Fruit fly (Drosophila melanogaster): ENCODE results near the gene CG13813.
A peak's percentile ranks its signal among the peaks of the same experiment; 100 is the strongest.

CG13813 gene

DNA sequence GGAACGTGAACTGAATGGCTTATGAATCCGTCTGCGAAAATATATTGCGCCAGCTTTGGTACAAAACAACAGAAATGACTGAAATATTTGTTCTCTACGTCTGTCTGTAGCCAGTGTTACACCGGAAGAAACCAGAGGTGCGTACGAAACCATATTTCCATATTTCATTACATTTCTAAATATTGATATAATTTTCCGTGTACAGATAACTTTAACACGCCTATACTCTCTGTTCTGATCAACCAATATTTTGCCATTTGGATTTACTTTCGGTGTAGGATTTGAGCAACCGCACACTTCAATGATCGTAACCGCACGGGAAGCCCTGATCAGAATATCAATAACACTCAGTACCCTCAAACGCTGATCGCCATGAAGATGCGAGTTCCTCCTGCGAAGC is 36.7 kb upstream of the CG13813 start (continued):
- TF ChIP-seq CG13775 (GFP tag; optimal IDR thresholded peaks at IDR 0.05) (no peak), Aef1 (GFP tag; IDR thresholded peaks at IDR 0.05) (peak; percentile 14; the same call in 1 of the 3 replicates), Atf3 (GFP tag; optimal IDR thresholded peaks at IDR 0.05) (no peak), Med (GFP tag) (peak; percentile 90), CG11093 (GFP tag; IDR thresholded peaks at IDR 0.05) (no peak), Vsx1 (GFP tag; optimal IDR thresholded peaks at IDR 0.05) (peak; percentile 10), wdn (GFP tag; IDR thresholded peaks at IDR 0.05) (no peak)

DNA sequence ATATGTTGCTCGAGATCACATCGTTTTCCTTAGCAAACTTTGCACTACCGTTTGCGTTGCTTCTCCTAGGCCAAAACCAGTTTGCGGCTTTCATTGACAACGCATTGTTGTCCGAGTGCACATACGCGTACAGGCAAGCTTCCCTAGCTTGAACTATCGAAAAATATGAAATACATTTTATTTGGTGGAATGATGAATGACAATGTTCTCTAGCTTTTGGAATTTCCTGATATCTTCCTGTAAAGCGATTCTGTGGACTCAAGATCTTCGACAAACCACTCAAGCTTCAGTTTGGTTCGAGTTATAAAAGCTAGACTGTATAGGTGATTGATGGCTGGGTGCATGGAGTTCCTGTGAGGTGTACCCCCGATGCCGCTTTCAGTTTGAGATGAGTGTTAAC is 35.6 kb upstream of the CG13813 start:
- TF ChIP-seq gce (GFP tag; IDR thresholded peaks at IDR 0.05) (0 out of 3 replicates have a peak, but pooled peaks have one; percentile 49), CG2120 (GFP tag; optimal IDR thresholded peaks at IDR 0.05) (no peak), CG7556 (GFP tag; optimal IDR thresholded peaks at IDR 0.05) (peak; percentile 29), CG15011 (GFP tag; optimal IDR thresholded peaks at IDR 0.05) (no peak), CG3838 (GFP tag; optimal IDR thresholded peaks at IDR 0.05) (no peak), ci (GFP tag; IDR thresholded peaks at IDR 0.05) (peak; percentile 89), klu (GFP tag; IDR thresholded peaks at IDR 0.05) (peak; percentile 29; the same call in 1 of the 2 replicates), CG10274 (GFP tag; optimal IDR thresholded peaks at IDR 0.05) (no peak), CG32767 (GFP tag; IDR thresholded peaks at IDR 0.05) (peak; percentile 45; the same call in 1 of the 2 replicates), trem (tag; optimal IDR thresholded peaks at IDR 0.05) (peak; percentile 51), tap (tag; optimal IDR thresholded peaks at IDR 0.05) (peak; percentile 62), CG7839 (tag; optimal IDR thresholded peaks at IDR 0.05) (peak; percentile 74), seq (GFP tag; IDR thresholded peaks at IDR 0.05) (peak; percentile 42; the same call in 1 of the 2 replicates), Hmr (GFP tag; optimal IDR thresholded peaks at IDR 0.05) (no peak), CG9817 (tag; optimal IDR thresholded peaks at IDR 0.05) (peak; percentile 23), Sox100B (GFP tag; optimal IDR thresholded peaks at IDR 0.05) (peak; percentile 59), her (GFP tag; optimal IDR thresholded peaks at IDR 0.05) (peak; percentile 1), Ada2b (GFP tag; IDR thresholded peaks at IDR 0.05) (peak; percentile 73), Dfd (GFP tag; optimal IDR thresholded peaks at IDR 0.05) (no peak), prd (optimal IDR thresholded peaks at IDR 0.05) (no peak), prd (GFP tag; IDR thresholded peaks at IDR 0.05) (peak; percentile 73; the same call in 2 of the 3 replicates), CG5953 (GFP tag; IDR thresholded peaks at IDR 0.05) (peak; percentile 43; the same call in 1 of the 2 replicates), sr (GFP tag; IDR thresholded peaks at IDR 0.05) (no peak), Antp (GFP tag; optimal IDR thresholded peaks at IDR 0.05) (peak; percentile 76), Usf (GFP tag; optimal IDR thresholded peaks at IDR 0.05) (no peak), trh (GFP tag; optimal IDR thresholded peaks at IDR 0.05) (no peak), CG30020 (tag; optimal IDR thresholded peaks at IDR 0.05) (no peak), ash1 (GFP tag; optimal IDR thresholded peaks at IDR 0.05) (no peak), Dip2 (GFP tag; IDR thresholded peaks at IDR 0.05) (no peak), CG3726 (GFP tag; IDR thresholded peaks at IDR 0.05) (peak; percentile 23; the same call in 1 of the 3 replicates), Max (GFP tag; optimal IDR thresholded peaks at IDR 0.05) (peak; percentile 5), CG7372 (GFP tag; IDR thresholded peaks at IDR 0.05) (no peak; the same call in 1 of the 2 replicates), sens (GFP tag) (peak; percentile 90), Meics (GFP tag; optimal IDR thresholded peaks at IDR 0.05) (peak; percentile 13), bigmax (GFP tag; optimal IDR thresholded peaks at IDR 0.05) (no peak), gsb (GFP tag; IDR thresholded peaks at IDR 0.05) (no peak), toy (GFP tag; IDR thresholded peaks at IDR 0.05) (no peak), croc (GFP tag; conservative IDR thresholded peaks at IDR 0.05) (peak; percentile 44; the same call in 1 of the 3 replicates), Ptx1 (GFP tag; IDR thresholded peaks at IDR 0.05) (peak; percentile 79), CG3995 (GFP tag; optimal IDR thresholded peaks at IDR 0.05) (no peak), CG9797 (GFP tag; optimal IDR thresholded peaks at IDR 0.05) (no peak), insv (GFP tag; optimal IDR thresholded peaks at IDR 0.05) (no peak), disco-r (GFP tag; optimal IDR thresholded peaks at IDR 0.05) (no peak), CG34224 (GFP tag; IDR thresholded peaks at IDR 0.05; ENCODE audit: partially characterized antibody) (no peak)
